Worm (Caenorhabditis elegans) whole organism, L4 larva: ENCODE results near the gene syg-1.

Experiments
- F10B5.3 ChIP-seq: sonication (generic microtip); optimal IDR thresholded peaks from 2 replicates; lab custom pipeline; 2016; ENCODE audit warnings: mild to moderate bottlenecking, missing genetic modification characterization, missing compliant biosample characterization
- ZK546.5 ChIP-seq, 2 experiments: sonication (generic microtip); optimal IDR thresholded peaks; 2 replicates each; lab custom pipeline; 2017; ENCODE audit warnings: missing biosample characterization in 2 of 2, missing genetic modification characterization in 2 of 2
- ceh-28 ChIP-seq: fragments of 150-350 bp; optimal IDR thresholded peaks from 2 replicates; lab custom pipeline; 2014; ENCODE audit warnings: missing biosample characterization, missing genetic modification reagents, missing genetic modification characterization
- dmd-6 ChIP-seq: fragments of 200-800 bp; sonication (Bioruptor generic); IDR thresholded peaks from 2 replicates; pipeline ENCODE4 v1.3.6; 2022; ENCODE audit warnings: missing genetic modification reagents, missing genetic modification characterization, missing compliant biosample characterization
- egl-27 ChIP-seq: sonication (generic microtip); optimal IDR thresholded peaks from 3 replicates; lab custom pipeline; 2017; ENCODE audit warnings: missing biosample characterization, missing genetic modification reagents, missing genetic modification characterization
- fkh-10 ChIP-seq: fragments of 150-350 bp; optimal IDR thresholded peaks from 2 replicates; lab custom pipeline; 2014; ENCODE audit warnings: missing biosample characterization, missing genetic modification reagents, missing genetic modification characterization
- lin-13 ChIP-seq: fragments of 150-350 bp; optimal IDR thresholded peaks from 2 replicates; lab custom pipeline; 2014; ENCODE audit warnings: missing biosample characterization, missing genetic modification reagents, missing genetic modification characterization
- mep-1 ChIP-seq: fragments of 150-350 bp; sonication (generic microtip); optimal IDR thresholded peaks from 3 replicates; lab custom pipeline; 2014; ENCODE audit warnings: missing biosample characterization, missing genetic modification characterization
- nhr-10 ChIP-seq: fragments of 150-350 bp; optimal IDR thresholded peaks from 2 replicates; lab custom pipeline; 2014; ENCODE audit warnings: missing biosample characterization, missing genetic modification characterization
- nhr-237 ChIP-seq: sonication (generic microtip); optimal IDR thresholded peaks from 2 replicates; lab custom pipeline; 2017; ENCODE audit warnings: missing biosample characterization, missing genetic modification characterization
- pqm-1 ChIP-seq: sonication (generic microtip); optimal IDR thresholded peaks from 2 replicates; lab custom pipeline; 2017; ENCODE audit warnings: missing biosample characterization, missing genetic modification characterization
- unc-62 ChIP-seq, 3 experiments: fragments of 150-350 bp in 1 of 3; sonication (generic microtip); optimal IDR thresholded peaks in 2 of 3; peaks in 1 of 3; 1 replicate in 1 of 3; 2 replicates in 2 of 3; lab custom pipeline; 2014 to 2017; ENCODE audit warnings: missing biosample characterization in 3 of 3, missing genetic modification characterization in 3 of 3, missing genetic modification reagents in 3 of 3, missing genotype in 1 of 3

ce11 chrX:2473618-2474017 is 41.5 kb downstream of the syg-1 start, which contains the start of gene R04B3.2:
- TF ChIP-seq mep-1 (tag; lab: Kevin White, UChicago) = no peak
- TF ChIP-seq fkh-10 (GFP tag; lab: Kevin White, UChicago) = no peak
- no peak for TF ChIP-seq ceh-28
- no peak for TF ChIP-seq nhr-10 (tag; lab: Kevin White, UChicago)
- TF ChIP-seq F10B5.3 (tag; lab: Kevin White, UChicago) = no peak
- no peak for TF ChIP-seq ZK546.5 (tag; optimal IDR thresholded peaks at IDR 0.05; lab: Kevin White, UChicago)
- TF ChIP-seq pqm-1 (tag; lab: Kevin White, UChicago) = no peak
- TF ChIP-seq dmd-6 (GFP tag; lab: Robert Waterston, UW) = no peak
- no peak for TF ChIP-seq egl-27 (tag; lab: Kevin White, UChicago)
- TF ChIP-seq unc-62 (GFP tag; optimal IDR thresholded peaks at IDR 0.05 in 1 of 2; lab: Kevin White, UChicago) = peak in 1 of 2 experiments; percentile 6
- no peak for TF ChIP-seq unc-62 (tag; optimal IDR thresholded peaks at IDR 0.05; lab: Kevin White, UChicago)
- TF ChIP-seq nhr-237 (tag; lab: Kevin White, UChicago) = no peak
- no peak for TF ChIP-seq lin-13 (GFP tag; lab: Kevin White, UChicago)
